Fruit fly (Drosophila melanogaster) S2 (cell line): Measurements from ENCODE around the gene CG43163.

Experiments used
- CG8478 ChIP-seq: fragments of >200 bp; optimal IDR thresholded peaks from 2 replicates; lab custom pipeline; 2018
- CTCF ChIP-seq, 2 experiments: fragments of >200 bp; optimal IDR thresholded peaks; 2 replicates each; lab custom pipeline; 2018

Gene CG43163

DNA sequence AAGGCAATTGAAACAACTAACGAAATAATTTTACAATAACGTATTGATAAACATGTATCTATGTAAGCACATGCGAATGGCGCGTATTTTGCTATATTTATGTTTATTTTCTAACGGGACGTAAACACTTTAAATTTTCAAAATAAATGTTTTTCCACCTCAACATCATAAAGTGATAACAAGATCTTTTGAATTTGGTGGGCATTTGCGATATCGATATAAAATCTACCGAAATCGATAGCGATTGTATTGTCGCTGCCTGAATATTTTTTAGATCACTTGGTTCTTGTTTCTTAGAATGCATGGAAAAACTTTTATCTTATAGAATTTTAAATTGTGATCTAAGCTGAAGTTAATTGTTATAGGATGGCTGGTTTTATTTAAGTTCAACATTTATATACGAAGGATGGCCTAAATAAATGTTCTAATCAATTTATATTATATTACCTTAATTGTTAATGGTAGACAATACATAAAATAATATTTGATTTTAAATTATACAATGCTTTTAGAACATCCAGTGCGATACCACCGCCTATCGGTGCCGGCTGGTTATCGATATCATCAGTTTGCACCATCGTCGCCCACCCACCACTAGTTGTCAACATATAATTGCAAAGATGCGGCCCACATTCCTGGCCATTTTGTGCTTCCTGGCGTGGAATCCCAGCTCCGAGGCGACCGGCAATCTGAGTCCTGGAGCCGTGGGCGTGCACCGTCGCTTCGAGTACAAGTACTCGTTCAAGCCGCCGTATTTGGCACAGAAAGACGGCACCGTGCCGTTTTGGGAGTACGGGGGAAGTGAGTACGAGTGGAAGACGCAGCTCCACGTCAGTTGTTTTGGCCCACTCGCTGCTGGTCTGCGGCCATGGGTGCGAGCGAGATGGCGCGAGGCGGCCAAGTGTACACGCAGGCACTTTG lies 27.7 kb upstream of the CG43163 start, which contains the start of gene ergic53:
Gene ergic53, plus strand, starts transcription at position 592 of the 921 bp plus-strand sequence.
- TF ChIP-seq CG8478 (no peak), CTCF (optimal IDR thresholded peaks at IDR 0.05; lab: Kevin White, UChicago) (no peak)

DNA sequence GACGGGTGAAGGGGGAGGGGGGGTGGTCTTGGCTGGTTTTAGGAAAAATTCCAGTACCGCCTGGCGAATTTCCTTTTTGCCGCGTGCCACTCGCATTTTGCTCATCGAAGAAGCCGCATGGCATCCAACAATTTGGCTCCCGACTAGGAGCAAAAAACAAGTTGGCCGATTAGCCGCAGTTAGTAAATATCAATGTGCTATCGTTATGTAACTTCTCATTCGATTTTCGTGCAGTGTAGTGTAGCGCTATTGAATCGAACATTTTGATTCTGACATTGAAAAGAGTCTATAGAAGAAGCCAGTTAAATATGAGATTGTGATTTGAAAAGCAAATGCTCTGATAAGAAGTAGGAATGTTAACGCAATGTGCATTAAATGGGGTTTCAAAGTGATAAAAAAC lies 22.8 kb upstream of the CG43163 start:
- TF ChIP-seq CTCF (optimal IDR thresholded peaks at IDR 0.05; lab: Kevin White, UChicago) (no peak), CG8478 (no peak)

DNA sequence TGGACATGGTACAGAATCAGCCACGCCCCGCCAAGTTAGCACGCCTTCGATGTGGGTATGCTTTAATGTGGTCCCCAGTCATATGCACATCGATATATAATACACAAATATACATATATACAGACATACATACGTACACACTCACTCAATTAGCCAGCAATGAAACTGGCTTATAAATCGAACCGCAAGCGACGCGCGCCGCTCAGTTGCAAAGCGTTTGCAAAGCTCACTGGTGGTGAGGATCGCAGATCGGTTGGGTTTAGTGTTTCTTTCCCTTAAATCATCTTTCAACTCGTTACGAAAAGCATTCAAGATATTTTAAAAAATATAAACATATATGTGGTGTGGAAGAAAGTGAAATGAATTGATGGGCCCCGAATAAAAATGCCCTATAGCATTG lies 21.6 kb upstream of the CG43163 start:
- TF ChIP-seq CG8478 (no peak), CTCF (optimal IDR thresholded peaks at IDR 0.05; lab: Kevin White, UChicago) (no peak)

DNA sequence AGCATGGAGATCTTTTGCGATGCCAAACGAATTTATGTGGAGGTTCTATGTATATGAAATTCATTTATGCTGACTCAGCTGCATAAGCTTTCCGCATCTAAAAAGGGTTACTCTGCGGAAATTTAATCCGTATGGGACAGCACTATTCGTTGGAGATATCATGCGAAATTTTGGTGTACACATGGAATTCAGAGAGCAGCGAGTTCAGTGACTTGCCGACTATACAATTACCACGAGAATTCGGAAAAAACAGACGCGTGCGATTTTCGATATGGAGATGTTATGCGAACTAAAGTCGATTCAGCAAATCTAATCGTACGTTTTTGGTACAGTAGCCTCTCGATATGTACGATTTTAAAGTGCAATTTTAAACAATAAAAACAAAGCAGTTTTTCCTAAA lies 20.9 kb upstream of the CG43163 start:
- no peak for TF ChIP-seq CG8478
- no peak for TF ChIP-seq CTCF (optimal IDR thresholded peaks at IDR 0.05; lab: Kevin White, UChicago)

DNA sequence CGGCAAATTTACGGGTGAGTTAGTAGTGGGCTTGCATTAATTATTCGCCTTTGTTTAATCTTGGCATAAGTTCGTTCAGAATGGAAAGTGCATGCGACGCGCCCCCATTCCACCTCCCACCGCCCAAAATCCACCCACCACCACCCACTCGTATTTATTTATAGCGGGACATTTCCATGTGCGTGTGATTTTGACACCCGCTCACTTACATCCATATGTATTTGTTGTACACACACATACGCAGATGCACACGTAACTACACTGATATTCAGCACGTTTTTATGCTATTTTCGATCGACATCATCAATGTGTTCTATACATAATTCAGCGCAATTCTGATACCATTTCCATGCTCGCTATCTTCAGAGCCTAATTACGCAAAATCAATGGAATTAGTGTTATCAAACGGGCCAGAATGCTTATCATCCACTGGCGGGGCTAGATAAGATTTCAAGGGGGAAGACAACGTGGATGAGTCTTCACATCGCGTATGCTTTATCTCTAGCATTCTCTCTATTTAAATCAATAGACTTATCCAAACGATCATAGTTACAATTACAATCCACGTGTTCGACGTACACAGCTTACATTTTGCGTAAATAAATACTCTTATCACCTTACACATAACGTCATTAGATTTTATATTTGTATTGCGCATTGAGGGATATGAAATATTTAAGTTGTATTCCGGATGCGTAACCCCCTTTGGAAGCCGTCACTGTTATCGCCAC lies 18.9 kb upstream of the CG43163 start:
- TF ChIP-seq CG8478, result no peak
- TF ChIP-seq CTCF (optimal IDR thresholded peaks at IDR 0.05; lab: Kevin White, UChicago), result no peak

DNA sequence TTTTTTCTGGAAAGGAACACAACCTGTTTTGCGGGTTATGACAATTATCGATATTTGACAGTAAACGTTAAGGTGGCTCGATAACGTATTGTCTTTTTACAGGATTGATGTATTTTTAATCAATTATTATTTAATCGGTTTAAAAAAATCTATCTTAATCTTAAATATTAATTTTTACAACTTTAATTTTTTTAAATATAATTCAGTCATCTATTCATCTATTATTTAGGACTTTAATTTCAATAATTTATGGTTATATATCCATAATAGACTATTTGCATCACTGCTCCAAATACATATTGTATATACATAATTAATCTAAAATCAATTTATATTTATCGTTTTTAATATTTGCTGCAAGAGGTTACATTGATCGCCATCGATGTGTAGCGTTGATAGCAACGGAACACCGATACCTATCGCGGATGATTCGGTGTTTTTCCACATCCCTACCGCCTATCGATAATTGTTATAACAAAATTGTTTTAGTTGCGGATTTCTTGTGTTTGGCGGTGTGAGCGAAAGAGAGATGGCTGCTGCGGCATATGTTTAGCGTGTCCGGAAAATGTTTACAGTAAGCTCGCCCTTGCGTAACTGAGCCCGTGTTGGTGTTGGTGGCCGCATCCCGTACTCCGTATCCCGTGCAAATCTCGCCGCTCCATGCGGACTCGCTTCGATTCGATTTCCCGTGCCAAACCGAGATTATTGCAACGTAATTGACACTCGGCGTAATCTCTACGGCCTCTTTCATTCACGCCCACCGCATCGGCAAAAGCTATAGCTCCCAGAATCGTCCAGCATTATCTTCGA lies 18.1 kb upstream of the CG43163 start, which contains the start of the genes GstO1 and foi:
Gene GstO1, minus strand, starts transcription at position 51 of the 810 bp plus-strand sequence.
Gene foi, plus strand, starts transcription at position 429 of the 810 bp plus-strand sequence.
- TF ChIP-seq CTCF (optimal IDR thresholded peaks at IDR 0.05; lab: Kevin White, UChicago) (peak in 1 of 2 experiments; percentile 31), CG8478 (no peak)

DNA sequence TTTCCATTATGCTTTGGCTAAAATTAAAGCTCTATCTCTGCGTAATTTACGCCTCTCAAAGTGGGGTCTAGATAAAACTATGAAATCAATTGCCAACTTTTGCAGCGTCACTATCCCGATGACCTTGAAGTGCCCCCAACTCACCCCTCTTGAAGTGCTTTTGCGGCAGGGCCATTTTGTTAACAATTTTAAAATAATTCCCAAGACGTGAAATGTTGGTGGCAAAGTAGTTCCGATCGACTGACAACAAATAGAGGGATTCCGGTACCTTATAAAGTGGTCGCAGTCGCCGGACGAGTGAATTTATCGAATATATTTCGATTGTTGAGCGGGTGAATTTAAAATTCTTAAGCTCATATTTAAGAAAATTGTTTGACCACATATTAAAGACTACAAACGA lies 16.3 kb upstream of the CG43163 start, which contains the start of gene GstO2:
Gene GstO2, minus strand, starts transcription at position 245 of the 400 bp plus-strand sequence.
- no peak for TF ChIP-seq CG8478
- TF ChIP-seq CTCF (optimal IDR thresholded peaks at IDR 0.05; lab: Kevin White, UChicago), result no peak

DNA sequence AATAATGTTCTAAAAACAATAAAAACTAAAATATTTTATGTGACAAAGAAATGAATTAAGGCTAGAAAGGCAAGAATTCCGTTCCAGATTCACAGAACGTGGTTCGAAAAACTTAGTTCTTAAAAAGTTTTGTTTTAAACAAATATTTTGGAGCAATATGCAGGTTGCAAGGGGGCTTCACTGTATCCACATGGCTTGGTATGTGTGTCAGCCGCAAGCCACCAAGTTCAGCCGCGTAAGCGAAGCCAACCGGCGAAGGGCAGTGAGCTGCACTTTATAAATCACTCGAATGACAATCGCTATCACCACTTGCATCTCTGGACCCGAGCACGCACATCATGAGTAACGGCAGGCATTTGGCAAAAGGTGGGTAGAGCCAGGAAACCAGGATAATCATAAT lies 13.3 kb upstream of the CG43163 start, which contains the start of gene se:
Gene se, plus strand, starts transcription at position 301 of the 400 bp plus-strand sequence.
- TF ChIP-seq CTCF (optimal IDR thresholded peaks at IDR 0.05; lab: Kevin White, UChicago) (no peak), CG8478 (no peak)

DNA sequence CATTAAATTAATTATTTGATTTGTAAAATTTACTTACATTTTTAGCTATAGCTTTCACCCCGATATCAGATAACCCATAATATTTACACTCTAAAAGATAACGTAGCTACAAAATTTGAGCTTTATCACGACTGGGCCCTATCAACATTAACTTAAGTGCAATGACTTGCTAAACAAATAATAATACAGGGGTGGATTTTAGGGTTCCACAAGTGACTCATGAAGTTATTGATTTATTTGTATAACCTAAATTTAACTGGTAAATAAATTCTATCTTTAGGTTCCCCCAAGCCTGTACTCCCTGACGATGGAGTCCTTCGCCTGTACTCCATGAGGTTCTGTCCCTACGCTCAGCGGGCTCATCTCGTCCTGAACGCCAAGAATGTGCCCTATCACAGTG lies 12.3 kb upstream of the CG43163 start:
- no peak for TF ChIP-seq CG8478
- no peak for TF ChIP-seq CTCF (optimal IDR thresholded peaks at IDR 0.05; lab: Kevin White, UChicago)

DNA sequence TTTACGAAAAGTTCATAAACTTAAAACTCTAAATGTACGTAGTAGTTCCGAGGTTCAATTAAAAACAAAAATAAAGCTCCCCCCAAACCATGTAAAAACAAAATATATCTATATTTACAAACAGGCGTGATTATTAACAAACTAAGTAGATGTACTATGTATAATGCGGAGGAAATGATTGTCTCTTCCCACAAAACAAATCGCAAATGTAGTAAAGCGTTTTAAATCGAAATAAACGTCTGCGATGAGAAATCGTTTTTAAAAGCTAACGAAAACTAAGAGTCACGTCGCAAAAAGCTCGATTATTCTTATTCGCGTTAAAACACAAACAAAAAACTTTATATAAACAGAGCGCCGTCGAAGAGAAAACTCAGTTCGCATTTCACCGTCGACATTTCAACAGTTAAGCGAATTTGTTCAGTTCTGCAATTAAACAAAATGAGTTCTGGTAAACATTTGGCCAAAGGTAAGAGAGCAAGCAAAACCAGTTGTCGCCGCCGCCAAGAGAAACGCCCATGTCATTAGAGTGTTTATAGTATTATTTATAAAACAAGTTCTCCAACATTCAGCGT lies 11.7 kb upstream of the CG43163 start, which contains the start of gene GstO3:
Gene GstO3, plus strand, starts transcription at position 370 of the 572 bp plus-strand sequence.
- no peak for TF ChIP-seq CG8478
- no peak for TF ChIP-seq CTCF (optimal IDR thresholded peaks at IDR 0.05; lab: Kevin White, UChicago)

DNA sequence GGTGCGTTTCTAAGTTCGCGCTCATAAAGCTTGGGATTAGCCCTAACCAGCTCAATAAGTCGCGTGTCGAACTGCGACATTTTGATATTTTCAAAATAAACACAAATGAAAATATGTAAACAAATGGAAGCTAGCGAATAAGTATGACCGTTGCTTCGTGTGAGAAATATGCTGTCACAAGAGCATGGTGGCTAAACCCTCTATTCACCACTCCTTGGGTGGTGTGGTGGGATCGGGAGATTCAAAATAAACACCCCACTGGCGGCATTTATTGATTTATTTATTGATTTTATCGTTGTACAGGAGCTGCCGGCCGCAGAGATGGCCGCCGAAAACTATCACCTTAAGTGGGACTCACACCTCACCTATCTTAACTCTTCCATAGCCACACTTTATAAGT lies 7.8 kb upstream of the CG43163 start, which contains the start of gene CG6683:
Gene CG6683, minus strand, starts transcription at position 154 of the 400 bp plus-strand sequence.
- TF ChIP-seq CG8478 (no peak), CTCF (optimal IDR thresholded peaks at IDR 0.05; lab: Kevin White, UChicago) (no peak)

DNA sequence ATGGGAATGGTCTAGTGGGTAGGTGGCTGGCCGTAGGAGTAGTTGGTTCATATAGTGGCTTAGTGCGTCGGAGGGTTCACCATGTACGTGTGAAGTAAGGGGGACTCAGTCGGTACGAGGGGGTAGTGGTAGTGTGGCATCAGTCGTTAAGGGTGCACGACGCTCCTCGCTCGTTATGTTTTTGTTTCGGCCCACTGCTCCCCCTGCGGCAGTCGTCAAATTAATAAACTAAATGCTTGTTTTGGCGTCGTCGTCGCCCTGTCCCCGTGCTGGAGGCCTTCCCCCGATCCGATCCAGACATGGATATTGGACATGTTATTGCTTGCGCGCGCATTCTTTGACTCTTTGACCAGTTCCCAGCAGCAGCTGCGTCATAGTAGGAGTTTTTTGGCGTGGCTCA lies 6.3 kb upstream of the CG43163 start:
- no peak for TF ChIP-seq CG8478
- TF ChIP-seq CTCF (optimal IDR thresholded peaks at IDR 0.05; lab: Kevin White, UChicago), result no peak

DNA sequence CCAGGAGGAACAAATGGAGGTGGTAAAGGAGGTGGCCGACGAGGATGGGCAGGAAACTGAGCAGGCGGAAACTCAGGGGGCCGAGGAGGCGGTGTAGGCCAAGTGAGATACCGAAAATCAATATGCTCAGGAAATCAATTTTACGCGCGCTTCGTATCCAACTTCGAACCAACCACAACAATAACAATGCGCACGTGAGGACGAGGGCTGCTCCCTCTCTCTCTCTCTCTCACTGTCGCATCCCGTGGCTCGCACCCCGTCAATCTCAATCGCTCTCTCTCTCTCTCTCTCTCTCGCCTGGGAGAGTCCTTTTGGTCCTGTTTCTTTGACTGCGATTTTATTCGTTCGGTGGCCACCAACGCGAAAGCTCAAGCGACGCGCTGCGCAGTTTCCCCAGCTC lies 5.5 kb upstream of the CG43163 start, which contains the start of gene CG6765:
Gene CG6765, plus strand, starts transcription at position 340 of the 400 bp plus-strand sequence.
- no peak for TF ChIP-seq CG8478
- TF ChIP-seq CTCF (optimal IDR thresholded peaks at IDR 0.05; lab: Kevin White, UChicago), result no peak

DNA sequence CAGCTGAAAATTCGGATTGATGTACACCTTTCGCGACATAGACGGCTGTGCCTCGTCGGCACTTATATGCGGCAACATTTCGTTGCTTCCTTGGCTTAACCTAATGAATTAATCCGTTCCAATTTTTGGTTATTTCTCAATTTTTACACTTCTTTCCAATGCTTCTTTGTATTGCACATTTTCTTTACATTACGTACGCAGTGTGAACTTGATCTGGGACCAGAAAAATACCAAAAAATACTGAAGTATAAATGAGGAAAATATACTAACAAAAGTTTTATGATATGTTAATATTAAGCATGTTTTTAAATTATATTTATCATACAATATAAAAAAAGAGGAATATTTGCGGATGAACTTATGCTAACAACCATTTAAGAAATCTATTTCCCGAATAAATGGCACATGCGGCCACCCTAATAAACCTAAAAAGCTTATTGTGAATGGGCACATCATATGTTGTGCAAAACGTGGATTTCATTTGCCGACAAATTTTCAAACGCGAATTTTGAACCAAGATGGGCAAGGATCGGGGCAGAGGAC lies 2.7 kb upstream of the CG43163 start, which contains the start of the genes ZC3H3 and Pus7:
Gene ZC3H3, minus strand, starts transcription at position 197 of the 543 bp plus-strand sequence.
Gene Pus7, plus strand, starts transcription at position 437 of the 543 bp plus-strand sequence.
- TF ChIP-seq CG8478 (no peak), CTCF (optimal IDR thresholded peaks at IDR 0.05; lab: Kevin White, UChicago) (no peak)
